Worm (Caenorhabditis elegans) whole organism, dauer: ENCODE results near the gene srd-74.
"Not testable (repeated sequence)": the region's sequence is repeated elsewhere in the genome, so short reads cannot be mapped to it uniquely, and the experiment has no call there.

ENCODE experiments used
- unc-62 ChIP-seq: sonication (generic microtip); optimal IDR thresholded peaks from 2 replicates; lab custom pipeline; 2017; ENCODE audit warnings: missing biosample characterization, missing genetic modification reagents, missing genetic modification characterization

srd-74 gene

ce11 chrIII:11781800-11782199 is at the start of gene srd-74:
TSS of gene srd-74 (plus strand) at chrIII:11782100.
- TF ChIP-seq unc-62, result no peak

- TF ChIP-seq unc-62, result no peak
Observed at ce11 chrIII:11732943-11733342, 49.0 kb upstream of the srd-74 start.

- no peak for TF ChIP-seq unc-62
Observed at ce11 chrIII:11737527-11737926, 44.4 kb upstream of the srd-74 start, which contains the start of gene sup-1. TSS of gene sup-1 (minus strand) at chrIII:11737627.

ce11 chrIII:11738482-11738881 is 43.4 kb upstream of the srd-74 start:
- no peak for TF ChIP-seq unc-62

ce11 chrIII:11740868-11741267 is 41.0 kb upstream of the srd-74 start:
- TF ChIP-seq unc-62, result no peak

- no peak for TF ChIP-seq unc-62
Observed at ce11 chrIII:11742191-11742590, 39.7 kb upstream of the srd-74 start.

- TF ChIP-seq unc-62, result no peak
Observed at ce11 chrIII:11746718-11747117, 35.2 kb upstream of the srd-74 start, which contains the start of gene mrt-2. TSS of gene mrt-2 (plus strand) at chrIII:11746766.

ce11 chrIII:11750232-11750631 is 31.7 kb upstream of the srd-74 start:
- no peak for TF ChIP-seq unc-62

- TF ChIP-seq unc-62, result no peak
Observed at ce11 chrIII:11750817-11751216, 31.1 kb upstream of the srd-74 start.

ce11 chrIII:11757892-11758291 is 24.0 kb upstream of the srd-74 start:
- no peak for TF ChIP-seq unc-62

- no peak for TF ChIP-seq unc-62
Observed at ce11 chrIII:11760634-11761033, 21.3 kb upstream of the srd-74 start.

ce11 chrIII:11773581-11773980 is 8.3 kb upstream of the srd-74 start, which contains the start of gene gbf-1:
TSS of gene gbf-1 (minus strand) at chrIII:11773681.
- TF ChIP-seq unc-62, result not testable (repeated sequence)

ce11 chrIII:11774508-11775000 is 7.3 kb upstream of the srd-74 start, which contains the start of gene immp-1:
TSS of gene immp-1 (plus strand) at chrIII:11774950.
- no peak for TF ChIP-seq unc-62

- TF ChIP-seq unc-62, result no peak
Observed at ce11 chrIII:11777321-11777720, 4.6 kb upstream of the srd-74 start, which contains the start of gene mdt-21. TSS of gene mdt-21 (plus strand) at chrIII:11777621.

ce11 chrIII:11780183-11780664 is 1.7 kb upstream of the srd-74 start, which contains the start of gene C24H11.5:
TSS of gene C24H11.5 (plus strand) at chrIII:11780233.
- TF ChIP-seq unc-62, result no peak

- TF ChIP-seq unc-62, result no peak
Observed at ce11 chrIII:11785961-11786360, 4.1 kb downstream of the srd-74 start, which contains the start of gene tbx-38. TSS of gene tbx-38 (minus strand) at chrIII:11786061.

ce11 chrIII:11787376-11787775 is 5.5 kb downstream of the srd-74 start, which contains the start of gene C24H11.1:
TSS of gene C24H11.1 (plus strand) at chrIII:11787676.
- not testable (repeated sequence) for TF ChIP-seq unc-62

ce11 chrIII:11789480-11789879 is 7.6 kb downstream of the srd-74 start:
- no peak for TF ChIP-seq unc-62
